Fruit fly (Drosophila melanogaster) whole organism, embryonic: ENCODE measurements around the gene nst.

Source experiments
- Ada2b ChIP-seq: fragments of 200-800 bp; sonication (Bioruptor generic); IDR thresholded peaks from 2 replicates; pipeline ENCODE4 v1.3.6; 2022; ENCODE audit warnings: missing biosample characterization, missing genetic modification characterization
- CG10147 ChIP-seq: fragments of 200-800 bp; sonication (Bioruptor generic); optimal IDR thresholded peaks from 2 replicates; lab custom pipeline; 2019; ENCODE audit warnings: missing biosample characterization, mild to moderate bottlenecking, missing genetic modification characterization, moderate library complexity
- CG10462 ChIP-seq: fragments of 200-800 bp; sonication (Bioruptor generic); optimal IDR thresholded peaks from 2 replicates; lab custom pipeline; 2016; ENCODE audit warnings: missing biosample characterization, missing genetic modification characterization
- CG10543 ChIP-seq: fragments of 200-800 bp; sonication (Bioruptor generic); optimal IDR thresholded peaks from 3 replicates; lab custom pipeline; 2017; ENCODE audit warnings: missing biosample characterization, mild to moderate bottlenecking, missing genetic modification characterization, moderate library complexity
- CG10654 ChIP-seq: fragments of 200-800 bp; sonication (Bioruptor generic); optimal IDR thresholded peaks from 2 replicates; lab custom pipeline; 2016; ENCODE audit warnings: missing biosample characterization, missing genetic modification characterization
- CG11247 ChIP-seq: fragments of 200-800 bp; sonication (Bioruptor generic); IDR thresholded peaks from 2 replicates; pipeline ENCODE4 v1.3.6; 2022; ENCODE audit warnings: missing biosample characterization, missing genetic modification characterization
- CG11696 ChIP-seq: fragments of 200-800 bp; sonication (Bioruptor generic); IDR thresholded peaks from 2 replicates; pipeline ENCODE4 v1.3.6; 2022; ENCODE audit warnings: missing biosample characterization, missing genetic modification characterization
- CG12299 ChIP-seq: fragments of 200-800 bp; sonication (Bioruptor generic); optimal IDR thresholded peaks from 2 replicates; lab custom pipeline; 2018; ENCODE audit warnings: missing biosample characterization, mild to moderate bottlenecking, missing genetic modification characterization
- CG13287 ChIP-seq: fragments of 200-800 bp; sonication (Bioruptor generic); IDR thresholded peaks from 2 replicates; pipeline ENCODE4 v1.3.6; 2022; ENCODE audit warnings: missing biosample characterization, missing genetic modification characterization; ENCODE audit not compliant: partially characterized antibody
- CG14441 ChIP-seq: fragments of 200-800 bp; sonication (Bioruptor generic); IDR thresholded peaks from 2 replicates; pipeline ENCODE4 v1.3.6; 2022; ENCODE audit warnings: missing biosample characterization, missing genetic modification characterization
- CG15696 ChIP-seq: fragments of 200-800 bp; sonication (Bioruptor generic); optimal IDR thresholded peaks from 2 replicates; lab custom pipeline; 2019; ENCODE audit warnings: missing biosample characterization, mild to moderate bottlenecking, missing genetic modification characterization, moderate library complexity
- CG17912 ChIP-seq: fragments of 200-800 bp; sonication (Bioruptor generic); optimal IDR thresholded peaks from 2 replicates; lab custom pipeline; 2018; ENCODE audit warnings: missing biosample characterization, mild to moderate bottlenecking, missing genetic modification characterization
- CG18619 ChIP-seq: fragments of 200-800 bp; sonication (Bioruptor generic); optimal IDR thresholded peaks from 3 replicates; lab custom pipeline; 2017; ENCODE audit warnings: missing biosample characterization, mild to moderate bottlenecking, missing genetic modification characterization
- CG32767 ChIP-seq: fragments of 200-800 bp; sonication (Bioruptor generic); IDR thresholded peaks from 2 replicates; pipeline ENCODE4 v1.3.6; 2022; ENCODE audit warnings: missing biosample characterization, missing genetic modification characterization
- CG32772 ChIP-seq: fragments of 200-800 bp; sonication (Bioruptor generic); IDR thresholded peaks from 2 replicates; pipeline ENCODE4 v1.3.6; 2022; ENCODE audit warnings: missing biosample characterization, missing genetic modification characterization
- CG4617 ChIP-seq: fragments of 200-800 bp; sonication (Bioruptor generic); optimal IDR thresholded peaks from 3 replicates; lab custom pipeline; 2016; ENCODE audit warnings: missing biosample characterization, missing genetic modification characterization, borderline replicate concordance
- CG6654 ChIP-seq: fragments of 200-800 bp; sonication (Bioruptor generic); optimal IDR thresholded peaks from 2 replicates; lab custom pipeline; 2017; ENCODE audit warnings: missing biosample characterization, mild to moderate bottlenecking, missing genetic modification characterization
- CG6683 ChIP-seq: fragments of 200-800 bp; sonication (Bioruptor generic); optimal IDR thresholded peaks from 2 replicates; lab custom pipeline; 2017; ENCODE audit warnings: missing biosample characterization, mild to moderate bottlenecking, missing genetic modification characterization, missing genetic modification reagents
- CG7786 ChIP-seq: fragments of 200-800 bp; sonication (Bioruptor generic); optimal IDR thresholded peaks from 2 replicates; lab custom pipeline; 2016; ENCODE audit warnings: missing biosample characterization, missing genetic modification characterization
- CG8359 ChIP-seq: fragments of 200-800 bp; sonication (Bioruptor generic); optimal IDR thresholded peaks from 2 replicates; lab custom pipeline; 2017; ENCODE audit warnings: missing biosample characterization, mild to moderate bottlenecking, missing genetic modification characterization, borderline replicate concordance
- CrebB ChIP-seq: fragments of 200-800 bp; sonication (Bioruptor generic); optimal IDR thresholded peaks from 3 replicates; lab custom pipeline; 2018; ENCODE audit warnings: missing biosample characterization, mild to moderate bottlenecking, missing genetic modification characterization
- Dad ChIP-seq: fragments of 200-800 bp; sonication (Bioruptor generic); optimal IDR thresholded peaks from 3 replicates; lab custom pipeline; 2016; ENCODE audit warnings: missing biosample characterization, missing genetic modification characterization
- Dll ChIP-seq: fragments of 200-800 bp; sonication (Bioruptor generic); IDR thresholded peaks from 4 replicates; pipeline ENCODE4 v1.3.6; 2022; ENCODE audit warnings: missing biosample characterization, missing genetic modification characterization; ENCODE audit not compliant: partially characterized antibody
- Doc2 ChIP-seq: fragments of 200-800 bp; sonication (Bioruptor generic); IDR thresholded peaks from 2 replicates; pipeline ENCODE4 v1.3.6; 2022; ENCODE audit warnings: missing biosample characterization, missing genetic modification characterization
- GATAe ChIP-seq: fragments of 200-800 bp; sonication (Bioruptor generic); conservative IDR thresholded peaks from 2 replicates; pipeline ENCODE4 v1.3.6; 2022; ENCODE audit warnings: missing biosample characterization, missing genetic modification characterization
- H15 ChIP-seq: fragments of 200-800 bp; sonication (Bioruptor generic); IDR thresholded peaks from 3 replicates; pipeline ENCODE4 v1.3.6; 2022; ENCODE audit warnings: missing biosample characterization, missing genetic modification characterization
- HHEX ChIP-seq: fragments of 200-800 bp; sonication (Bioruptor generic); optimal IDR thresholded peaks from 3 replicates; lab custom pipeline; 2017; ENCODE audit warnings: missing biosample characterization, mild to moderate bottlenecking, missing genetic modification characterization, missing genetic modification reagents
- Hand ChIP-seq: fragments of 200-800 bp; sonication (Bioruptor generic); optimal IDR thresholded peaks from 2 replicates; lab custom pipeline; 2017; ENCODE audit warnings: mild to moderate bottlenecking, missing biosample characterization, missing genetic modification reagents, missing genetic modification characterization
- Hr39 ChIP-seq: fragments of >200 bp; optimal IDR thresholded peaks from 2 replicates; lab custom pipeline; 2017
- Myb ChIP-seq: fragments of 200-800 bp; sonication (Bioruptor generic); optimal IDR thresholded peaks from 2 replicates; lab custom pipeline; 2016; ENCODE audit warnings: missing biosample characterization, missing genetic modification characterization
- NK7.1 ChIP-seq: fragments of 200-800 bp; sonication (Bioruptor generic); optimal IDR thresholded peaks from 3 replicates; lab custom pipeline; 2016; ENCODE audit warnings: missing biosample characterization, missing genetic modification characterization
- Rfx ChIP-seq: fragments of 200-800 bp; sonication (Bioruptor generic); IDR thresholded peaks from 2 replicates; pipeline ENCODE4 v1.3.6; 2022; ENCODE audit warnings: missing biosample characterization, missing genetic modification characterization
- Side ChIP-seq: fragments of 200-800 bp; sonication (Bioruptor generic); optimal IDR thresholded peaks from 2 replicates; lab custom pipeline; 2016; ENCODE audit warnings: missing biosample characterization, missing genetic modification characterization
- Sry-δ ChIP-seq: fragments of 200-800 bp; sonication (Bioruptor generic); optimal IDR thresholded peaks from 2 replicates; lab custom pipeline; 2016; ENCODE audit warnings: missing biosample characterization, missing genetic modification characterization
- Xbp1 ChIP-seq: fragments of 200-800 bp; sonication (Bioruptor generic); optimal IDR thresholded peaks from 3 replicates; lab custom pipeline; 2016; ENCODE audit warnings: missing biosample characterization, mild to moderate bottlenecking, missing genetic modification characterization
- ab ChIP-seq: fragments of 200-800 bp; sonication (Bioruptor generic); optimal IDR thresholded peaks from 2 replicates; lab custom pipeline; 2016; ENCODE audit warnings: missing biosample characterization, missing genetic modification characterization
- al ChIP-seq: fragments of 200-800 bp; sonication (Bioruptor generic); IDR thresholded peaks from 2 replicates; pipeline ENCODE4 v1.3.6; 2022; ENCODE audit warnings: missing biosample characterization, missing genetic modification characterization
- bab2 ChIP-seq: fragments of 200-800 bp; sonication (Bioruptor generic); optimal IDR thresholded peaks from 2 replicates; lab custom pipeline; 2016; ENCODE audit warnings: missing biosample characterization, missing genetic modification characterization
- bowl ChIP-seq: fragments of 200-800 bp; sonication (Bioruptor generic); IDR thresholded peaks from 2 replicates; pipeline ENCODE4 v1.3.6; 2022; ENCODE audit warnings: missing biosample characterization, missing genetic modification characterization
- caup ChIP-seq: fragments of 200-800 bp; sonication (Bioruptor generic); optimal IDR thresholded peaks from 3 replicates; lab custom pipeline; 2017; ENCODE audit warnings: missing biosample characterization, mild to moderate bottlenecking, missing genetic modification characterization, moderate library complexity; ENCODE audit not compliant: severe bottlenecking
- chinmo ChIP-seq: fragments of 200-800 bp; sonication (Bioruptor generic); IDR thresholded peaks from 4 replicates; pipeline ENCODE4 v1.3.6; 2022; ENCODE audit warnings: missing biosample characterization, missing genetic modification characterization; ENCODE audit not compliant: partially characterized antibody
- ewg ChIP-seq: fragments of 200-800 bp; sonication (Bioruptor generic); optimal IDR thresholded peaks from 3 replicates; lab custom pipeline; 2017; ENCODE audit warnings: mild to moderate bottlenecking, missing biosample characterization, missing genetic modification reagents, missing genetic modification characterization
- fd3F ChIP-seq: fragments of 200-800 bp; sonication (Bioruptor generic); optimal IDR thresholded peaks from 2 replicates; lab custom pipeline; 2018; ENCODE audit warnings: missing biosample characterization, mild to moderate bottlenecking, missing genetic modification characterization, moderate library complexity
- jigr1 ChIP-seq: fragments of 200-800 bp; sonication (Bioruptor generic); IDR thresholded peaks from 3 replicates; pipeline ENCODE4 v1.3.6; 2022; ENCODE audit warnings: missing biosample characterization, missing genetic modification characterization
- prd ChIP-seq, 3 experiments: fragments of >200 bp in 2 of 3; fragments of 200-800 bp in 1 of 3; sonication (Bioruptor generic) in 1 of 3; optimal IDR thresholded peaks in 2 of 3; IDR thresholded peaks in 1 of 3; 2 replicates in 2 of 3; 3 replicates in 1 of 3; pipeline versions ENCODE4 v1.3.6 to Lab custom; 2017 to 2022; ENCODE audit warnings: missing biosample characterization in 1 of 3, missing genetic modification characterization in 1 of 3
- pzg ChIP-seq: fragments of 200-800 bp; sonication (Bioruptor generic); optimal IDR thresholded peaks from 3 replicates; lab custom pipeline; 2018; ENCODE audit warnings: missing biosample characterization, mild to moderate bottlenecking, missing genetic modification characterization, moderate library complexity
- sens-2 ChIP-seq: fragments of 200-800 bp; sonication (Bioruptor generic); IDR thresholded peaks from 2 replicates; pipeline ENCODE4 v1.3.6; 2022; ENCODE audit warnings: missing biosample characterization, missing genetic modification characterization
- tio ChIP-seq: fragments of 200-800 bp; sonication (Bioruptor generic); optimal IDR thresholded peaks from 2 replicates; lab custom pipeline; 2017; ENCODE audit warnings: missing biosample characterization, missing genetic modification characterization, inconsistent platforms
- vnd ChIP-seq: fragments of 200-800 bp; sonication (Bioruptor generic); IDR thresholded peaks from 3 replicates; pipeline ENCODE4 v1.3.6; 2022; ENCODE audit warnings: missing biosample characterization, missing genetic modification characterization; ENCODE audit not compliant: partially characterized antibody

Gene nst

DNA sequence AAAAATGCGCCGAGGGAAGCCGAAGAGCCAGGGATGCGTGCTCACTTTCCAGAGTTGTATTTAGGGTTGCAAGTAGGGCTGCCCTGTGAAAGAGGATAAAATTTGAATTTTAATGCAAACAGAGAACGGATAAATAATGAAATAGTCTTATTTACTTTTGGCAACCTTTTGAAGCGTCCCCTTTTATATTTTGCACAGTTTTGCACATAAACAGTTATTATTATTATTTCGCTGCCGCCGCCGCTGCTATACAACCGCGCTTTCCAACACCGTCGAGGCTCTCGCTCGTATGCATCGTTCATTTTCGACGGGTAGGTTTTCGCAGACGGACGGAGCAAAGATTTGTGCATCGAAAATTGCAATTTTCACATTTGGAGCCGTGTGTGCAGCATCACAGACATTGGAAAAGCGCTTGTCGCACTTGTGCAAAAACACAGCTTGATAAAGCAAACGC is 15.2 kb downstream of the nst start, which contains the start of the genes sti and tral (continued):
- no peak for TF ChIP-seq prd (optimal IDR thresholded peaks at IDR 0.05; lab: Kevin White, UChicago)
- peak; percentile 89 for TF ChIP-seq prd (GFP tag; IDR thresholded peaks at IDR 0.05; lab: Robert Waterston, UW)
- TF ChIP-seq Myb (GFP tag; lab: Kevin White, UChicago): peak; percentile 93
- peak; percentile 91 for TF ChIP-seq Dad
- TF ChIP-seq Hand (GFP tag; lab: Kevin White, UChicago): peak; percentile 56
- TF ChIP-seq CG10147: peak; percentile 82
- TF ChIP-seq Dll: peak; percentile 31; the same call in 2 of the 4 replicates
- TF ChIP-seq CG14441 (GFP tag; lab: Robert Waterston, UW): peak; percentile 86
- TF ChIP-seq Doc2 (GFP tag; lab: Robert Waterston, UW): no peak; the same call in 1 of the 2 replicates
- peak; percentile 87 for TF ChIP-seq caup (GFP tag; lab: Kevin White, UChicago)
- peak; percentile 95 for TF ChIP-seq CG7786
- TF ChIP-seq CG4617 (GFP tag; lab: Kevin White, UChicago): peak; percentile 92
- TF ChIP-seq Rfx (GFP tag; lab: Robert Waterston, UW): peak; percentile 92
- peak; percentile 81 for TF ChIP-seq al (GFP tag; lab: Robert Waterston, UW)
- TF ChIP-seq CG11247: peak; percentile 83
- TF ChIP-seq CG10462 (GFP tag; lab: Kevin White, UChicago): peak; percentile 85
- TF ChIP-seq sens-2: peak; percentile 21; the same call in 1 of the 2 replicates
- TF ChIP-seq Ada2b (GFP tag; lab: Robert Waterston, UW): peak; percentile 74
- TF ChIP-seq CrebB (tag; lab: Kevin White, UChicago): peak; percentile 75
- TF ChIP-seq CG11696 (GFP tag; lab: Robert Waterston, UW): peak; percentile 41; the same call in 1 of the 2 replicates
- peak; percentile 96 for TF ChIP-seq CG10543
- peak; percentile 69 for TF ChIP-seq CG17912 (GFP tag; lab: Kevin White, UChicago)
- TF ChIP-seq CG6654: peak; percentile 52
- peak; percentile 59 for TF ChIP-seq CG8359 (GFP tag; lab: Kevin White, UChicago)
- TF ChIP-seq Xbp1 (GFP tag; lab: Kevin White, UChicago): peak; percentile 94
- TF ChIP-seq bab2: peak; percentile 96
- TF ChIP-seq Side: peak; percentile 94
- peak; percentile 68 for TF ChIP-seq CG12299 (tag; lab: Kevin White, UChicago)
- peak; percentile 38; the same call in 1 of the 3 replicates for TF ChIP-seq jigr1 (GFP tag; lab: Robert Waterston, UW)
- TF ChIP-seq ewg (GFP tag; lab: Kevin White, UChicago): peak; percentile 81
- TF ChIP-seq CG15696: peak; percentile 79
- TF ChIP-seq bowl (GFP tag; lab: Robert Waterston, UW): 0 out of 2 replicates have a peak, but pooled peaks have one; percentile 50
- peak; percentile 79 for TF ChIP-seq Sry-δ
- TF ChIP-seq chinmo (GFP tag; lab: Robert Waterston, UW): 0 out of 4 replicates have a peak, but pooled peaks have one; percentile 16
- peak; percentile 85 for TF ChIP-seq CG10654
- TF ChIP-seq ab: peak; percentile 83
- TF ChIP-seq tio (GFP tag; lab: Kevin White, UChicago): no peak
- TF ChIP-seq HHEX: peak; percentile 79
- peak; percentile 88 for TF ChIP-seq NK7.1 (GFP tag; lab: Kevin White, UChicago)
- TF ChIP-seq pzg (GFP tag; lab: Kevin White, UChicago): peak; percentile 93
- TF ChIP-seq Hr39 (lab: Kevin White, UChicago): peak; percentile 55
- peak; percentile 67; the same call in 1 of the 2 replicates for TF ChIP-seq CG32767 (GFP tag; lab: Robert Waterston, UW)
- TF ChIP-seq vnd (GFP tag; lab: Robert Waterston, UW): no peak
- TF ChIP-seq CG13287 (GFP tag; lab: Robert Waterston, UW): peak; percentile 44; the same call in 1 of the 2 replicates
- no peak; the same call in 1 of the 2 replicates for TF ChIP-seq GATAe (GFP tag; lab: Robert Waterston, UW)
- TF ChIP-seq CG6683 (GFP tag; lab: Kevin White, UChicago): peak; percentile 64
- peak; percentile 79 for TF ChIP-seq CG32772 (GFP tag; lab: Robert Waterston, UW)
- peak; percentile 84 for TF ChIP-seq CG18619 (GFP tag; lab: Kevin White, UChicago)
- peak; percentile 71 for TF ChIP-seq H15 (GFP tag; lab: Robert Waterston, UW)
- TF ChIP-seq fd3F (GFP tag; lab: Kevin White, UChicago): peak; percentile 73
